Worm (Caenorhabditis elegans): ENCODE data around the gene AH6.17.

The AH6.17 gene

DNA sequence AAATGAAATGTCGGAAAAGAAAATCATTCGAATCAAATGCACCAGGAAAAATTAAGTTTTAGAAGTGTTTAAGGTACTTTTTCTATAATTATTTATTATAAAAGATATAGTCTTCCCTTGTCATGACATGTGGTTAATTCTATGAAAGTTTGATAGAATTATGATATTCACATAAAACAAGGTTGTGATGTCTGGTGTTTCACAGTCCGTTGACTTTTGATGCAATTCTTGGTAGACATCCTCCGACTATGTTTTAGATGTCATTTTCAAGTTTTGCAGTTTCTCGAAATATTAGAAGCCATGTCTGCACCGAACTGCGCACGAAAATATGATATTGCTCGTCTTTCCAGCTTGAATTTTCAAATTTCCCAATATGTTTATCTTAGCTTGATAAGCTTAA, 21.4 kb downstream of the AH6.17 start, which contains the start of gene sra-7:
Gene sra-7 (plus strand): TSS at position 301 of the 400 bp plus-strand sequence.
- TF ChIP-seq him-1 (tag; optimal IDR thresholded peaks at IDR 0.05): no peak
- TF ChIP-seq dao-5 (tag; optimal IDR thresholded peaks at IDR 0.05): no peak
- TF ChIP-seq W03F9.2 (tag; optimal IDR thresholded peaks at IDR 0.05): no peak

DNA sequence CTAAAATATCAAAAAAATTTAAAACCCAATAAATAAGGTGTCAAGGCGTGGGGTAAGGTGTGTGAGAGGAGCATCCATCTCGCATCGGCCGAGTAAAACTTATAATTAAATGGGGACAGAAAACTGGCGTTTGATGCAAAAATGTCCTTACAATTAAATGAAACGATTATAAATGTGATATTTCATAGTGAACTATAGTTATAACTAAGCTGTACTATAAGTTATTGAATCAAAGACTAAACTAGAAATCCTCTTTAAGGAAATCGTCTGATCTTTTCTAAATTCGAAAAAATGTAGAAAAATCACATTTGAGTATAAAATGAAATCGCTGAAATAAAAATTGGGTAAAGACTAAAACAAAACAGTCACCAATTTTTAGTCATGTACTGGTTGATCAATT, 27.7 kb downstream of the AH6.17 start, which contains the start of gene sra-6:
Gene sra-6 (minus strand): TSS at position 101 of the 400 bp plus-strand sequence.
- no peak for TF ChIP-seq W03F9.2 (tag; optimal IDR thresholded peaks at IDR 0.05)
- TF ChIP-seq him-1 (tag; optimal IDR thresholded peaks at IDR 0.05): no peak
- no peak for TF ChIP-seq dao-5 (tag; optimal IDR thresholded peaks at IDR 0.05)

DNA sequence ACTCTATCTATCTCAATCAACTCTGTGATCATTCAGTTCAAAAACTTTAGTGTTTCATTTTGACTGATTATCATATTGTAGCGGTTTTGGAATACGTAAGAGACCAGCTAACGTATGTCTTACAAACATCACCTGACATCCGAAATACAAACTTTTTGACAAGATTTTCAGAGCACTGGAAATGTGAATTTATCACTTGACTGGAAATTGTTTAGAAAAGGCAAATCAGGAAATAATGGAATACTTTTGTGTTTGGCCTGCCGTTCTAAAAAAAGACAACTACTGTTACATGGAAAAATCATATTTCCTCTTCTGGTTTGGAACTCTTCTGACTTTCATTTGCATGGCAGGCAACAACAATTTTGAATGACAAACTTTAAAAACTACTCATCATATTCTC, 28.6 kb downstream of the AH6.17 start, which contains the start of gene F35H8.12:
Gene F35H8.12 (plus strand): TSS at position 301 of the 400 bp plus-strand sequence.
- TF ChIP-seq W03F9.2 (tag; optimal IDR thresholded peaks at IDR 0.05): no peak

DNA sequence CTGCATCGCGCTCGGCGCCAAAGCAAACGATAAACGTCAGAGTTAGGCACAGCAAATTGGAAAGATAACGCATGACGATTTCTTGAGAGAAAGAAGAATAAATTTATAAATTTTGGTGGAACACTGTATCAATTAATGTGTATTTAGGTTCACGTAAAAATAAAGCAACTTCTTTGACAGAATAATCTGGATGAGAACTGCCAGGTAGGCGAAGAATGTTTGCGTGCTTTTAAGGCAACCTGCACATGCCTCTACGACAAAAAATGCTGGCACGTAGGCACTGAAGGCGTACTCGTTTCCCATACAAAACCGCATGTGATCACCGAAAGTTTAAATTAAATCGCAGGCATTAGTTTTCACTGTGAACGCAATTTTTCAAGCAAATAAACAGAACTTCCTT, 30.2 kb downstream of the AH6.17 start, which contains the start of gene F35H8.1:
Gene F35H8.1 (minus strand): TSS at position 101 of the 400 bp plus-strand sequence.
- no peak for TF ChIP-seq W03F9.2 (tag; optimal IDR thresholded peaks at IDR 0.05)
- no peak for TF ChIP-seq him-1 (tag; optimal IDR thresholded peaks at IDR 0.05)
- TF ChIP-seq dao-5 (tag; optimal IDR thresholded peaks at IDR 0.05): no peak

DNA sequence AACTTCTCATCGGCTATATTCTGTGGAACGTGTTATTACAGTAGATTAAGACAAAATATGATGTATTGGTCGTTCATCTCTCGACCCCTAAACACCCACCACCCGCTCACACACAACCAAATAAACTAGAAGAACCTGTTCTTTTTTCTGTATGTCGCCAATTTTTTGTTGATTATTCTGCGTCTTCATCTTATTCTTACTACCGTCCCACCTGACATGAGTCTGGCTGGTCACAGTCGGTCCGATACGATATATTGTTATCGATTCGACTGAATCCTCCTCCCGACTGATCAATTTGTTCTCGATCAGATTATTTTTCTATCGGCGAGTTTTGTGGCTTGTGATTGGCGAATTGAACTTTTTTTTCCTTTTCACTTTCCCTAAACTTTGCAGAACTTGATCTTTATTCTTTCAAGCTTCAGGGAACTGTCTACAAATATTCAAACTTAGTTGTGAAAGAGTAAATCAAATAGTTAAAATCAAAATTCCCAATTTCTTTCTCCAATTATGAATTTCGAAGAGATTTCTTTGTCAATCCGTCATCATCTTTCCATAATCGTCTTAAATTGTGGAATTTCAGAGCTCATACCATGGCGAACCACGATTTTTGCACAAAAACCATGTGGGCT, 32.1 kb downstream of the AH6.17 start, which contains the start of gene F35H8.2:
Gene F35H8.2 (plus strand): TSS at position 579 of the 629 bp plus-strand sequence.
- no peak for TF ChIP-seq him-1 (tag; optimal IDR thresholded peaks at IDR 0.05)
- no peak for TF ChIP-seq dao-5 (tag; optimal IDR thresholded peaks at IDR 0.05)
- TF ChIP-seq W03F9.2 (tag; optimal IDR thresholded peaks at IDR 0.05): no peak

DNA sequence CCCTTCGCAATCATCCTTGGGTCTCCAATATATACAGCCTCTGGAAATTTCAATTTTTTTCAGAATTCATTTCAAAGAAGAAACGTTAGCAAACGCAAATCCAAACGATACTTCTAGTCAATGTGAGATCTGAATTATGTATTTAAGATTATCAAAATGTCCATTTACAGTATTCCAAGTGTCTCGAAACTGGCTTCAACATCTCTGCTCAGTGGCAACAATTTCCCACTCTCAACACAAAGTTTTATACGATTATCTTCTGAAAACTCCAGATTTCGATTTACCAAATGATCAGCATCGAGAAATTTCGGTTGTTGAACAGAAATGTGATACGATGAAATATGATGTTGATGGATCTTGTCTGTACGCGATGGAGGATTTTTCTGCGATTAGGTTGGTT, 33.6 kb downstream of the AH6.17 start:
- TF ChIP-seq dao-5 (tag; optimal IDR thresholded peaks at IDR 0.05) (no peak), him-1 (tag; optimal IDR thresholded peaks at IDR 0.05) (no peak), W03F9.2 (tag; optimal IDR thresholded peaks at IDR 0.05) (no peak)

DNA sequence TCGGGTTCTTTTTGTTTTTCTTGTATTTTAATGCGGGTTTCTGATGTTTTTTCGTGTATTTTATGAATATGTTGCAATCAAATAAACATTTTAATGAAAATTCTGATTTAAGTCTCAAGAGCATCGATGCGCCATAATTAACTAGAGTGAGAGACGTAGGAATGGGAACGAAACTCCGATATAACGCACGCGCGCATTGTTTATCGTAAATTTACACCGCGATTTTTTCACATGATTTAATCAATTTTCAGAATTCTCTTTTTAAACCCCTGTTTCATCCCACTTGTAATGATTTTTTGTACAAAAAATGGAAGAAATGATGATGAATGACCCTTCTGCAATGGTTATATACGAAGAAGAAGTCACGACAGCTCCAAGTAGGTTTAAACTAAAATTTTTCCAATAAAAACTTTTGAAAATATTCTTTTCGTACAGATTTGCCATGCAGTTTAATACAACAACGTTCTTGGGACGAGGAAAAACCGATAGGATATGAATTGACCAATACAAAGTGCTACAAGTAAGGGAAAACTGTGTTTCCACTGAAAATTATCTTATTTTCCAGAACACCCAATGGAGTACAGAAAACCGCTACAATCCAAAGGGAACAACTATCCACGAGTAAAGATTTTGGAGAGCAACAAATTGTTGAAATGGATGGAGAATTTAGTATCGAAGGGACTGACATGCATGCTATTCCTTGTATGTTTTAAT, 34.6 kb downstream of the AH6.17 start, which contains the start of gene zfp-2:
Gene zfp-2 (plus strand): TSS at position 214 of the 714 bp plus-strand sequence.
- TF ChIP-seq him-1 (tag; optimal IDR thresholded peaks at IDR 0.05) (no peak), dao-5 (tag; optimal IDR thresholded peaks at IDR 0.05) (no peak), W03F9.2 (tag; optimal IDR thresholded peaks at IDR 0.05) (no peak)

DNA sequence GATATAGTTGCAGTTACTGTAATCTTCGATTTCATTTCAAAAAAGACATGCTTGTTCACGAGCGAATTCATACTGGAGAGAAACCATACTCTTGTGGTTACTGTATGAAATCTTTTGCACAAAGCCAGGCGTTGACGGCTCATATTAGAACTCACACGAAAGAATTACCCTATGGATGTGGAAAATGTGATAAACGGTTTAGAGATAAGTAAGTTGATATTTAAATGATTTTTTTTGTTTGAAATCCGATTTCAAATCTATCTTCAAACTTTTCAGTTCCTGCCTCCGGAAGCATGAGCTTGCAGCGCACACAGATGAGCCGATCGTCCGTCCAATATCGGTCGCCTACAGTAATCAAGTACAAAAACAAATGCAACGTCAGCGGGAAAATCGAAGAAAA, 35.9 kb downstream of the AH6.17 start:
- no peak for TF ChIP-seq W03F9.2 (tag; optimal IDR thresholded peaks at IDR 0.05)
- TF ChIP-seq dao-5 (tag; optimal IDR thresholded peaks at IDR 0.05): no peak
- TF ChIP-seq him-1 (tag; optimal IDR thresholded peaks at IDR 0.05): no peak

DNA sequence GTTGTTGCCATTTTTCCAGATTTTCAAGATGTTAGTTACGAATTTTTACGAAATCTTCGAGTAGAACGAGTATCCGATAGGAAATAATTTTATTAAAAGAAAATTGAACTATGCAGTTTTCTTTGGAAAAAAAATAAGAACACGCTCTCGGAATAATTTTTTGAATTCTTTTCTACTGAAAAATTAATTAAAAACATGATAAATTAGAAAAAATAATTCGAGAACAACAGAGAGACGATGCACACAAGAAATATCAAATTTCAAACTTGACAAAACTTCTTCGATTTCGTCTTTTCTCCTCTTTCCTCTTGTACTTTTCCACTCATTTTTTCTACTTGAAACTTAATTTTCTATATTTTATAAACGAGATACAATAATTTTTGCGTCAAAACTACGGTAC, 37.0 kb downstream of the AH6.17 start, which contains the start of gene F35H8.4:
Gene F35H8.4 (minus strand): TSS at position 101 of the 400 bp plus-strand sequence.
- no peak for TF ChIP-seq him-1 (tag; optimal IDR thresholded peaks at IDR 0.05)

DNA sequence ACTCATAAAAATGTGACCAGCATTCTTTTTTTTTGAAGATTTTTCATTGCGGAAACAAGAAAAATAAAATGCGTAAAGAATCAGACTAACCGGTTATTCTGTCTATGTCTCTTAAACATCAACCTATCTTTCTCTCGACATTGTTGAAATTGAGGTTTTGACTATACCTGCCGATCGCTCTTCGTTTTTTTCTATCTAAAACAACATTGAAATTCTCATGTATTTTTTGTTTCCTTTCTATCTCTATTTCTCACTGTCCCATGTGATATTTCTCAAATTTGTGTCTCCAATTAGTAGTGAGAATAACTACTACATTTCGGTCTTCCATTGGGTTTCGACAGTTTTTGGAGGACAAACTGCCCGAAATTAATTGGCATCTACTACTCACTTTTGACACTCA, 37.9 kb downstream of the AH6.17 start:
- TF ChIP-seq dao-5 (tag; optimal IDR thresholded peaks at IDR 0.05): no peak
- TF ChIP-seq W03F9.2 (tag; optimal IDR thresholded peaks at IDR 0.05): no peak
- TF ChIP-seq him-1 (tag; optimal IDR thresholded peaks at IDR 0.05): no peak

DNA sequence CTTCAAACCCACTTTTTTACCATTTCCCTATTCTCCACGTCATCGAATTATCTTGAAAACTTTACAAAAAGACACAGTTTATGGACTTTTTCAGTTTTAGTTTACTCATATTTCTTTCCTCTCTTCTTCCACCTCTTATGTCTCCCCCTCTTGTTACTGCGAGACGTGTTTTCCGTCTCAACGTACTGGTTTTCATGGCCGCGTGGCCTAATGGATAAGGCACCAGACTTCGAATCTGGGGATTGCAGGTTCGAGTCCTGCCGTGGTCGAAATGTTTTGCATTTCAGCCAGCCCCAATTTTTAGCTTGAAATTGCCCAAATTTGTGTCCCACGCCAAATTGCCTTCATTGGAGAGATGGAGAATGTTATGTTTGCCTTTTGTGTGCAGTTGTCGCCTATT, 43.1 kb downstream of the AH6.17 start:
- TF ChIP-seq dao-5 (tag; optimal IDR thresholded peaks at IDR 0.05): peak; percentile 80
- TF ChIP-seq him-1 (tag; optimal IDR thresholded peaks at IDR 0.05): peak; percentile 49
- no peak for TF ChIP-seq W03F9.2 (tag; optimal IDR thresholded peaks at IDR 0.05)

All from whole organism, L4/young adult.